Worm (Caenorhabditis elegans) whole organism, L2 larva: ENCODE measurements around the gene T16D1.1.

Experiments used
- C34F6.9 ChIP-seq: fragments of 150-350 bp; optimal IDR thresholded peaks from 2 replicates; lab custom pipeline; 2014; ENCODE audit warnings: missing biosample characterization, missing genetic modification characterization
- F13H6.1 ChIP-seq: sonication (generic microtip); optimal IDR thresholded peaks from 2 replicates; lab custom pipeline; 2016; ENCODE audit warnings: missing genetic modification characterization, missing compliant biosample characterization
- R02D3.7 ChIP-seq: fragments of 150-350 bp; optimal IDR thresholded peaks from 2 replicates; lab custom pipeline; 2014; ENCODE audit warnings: missing biosample characterization, missing genetic modification characterization
- ZK546.5 ChIP-seq: sonication (generic microtip); optimal IDR thresholded peaks from 2 replicates; lab custom pipeline; 2017; ENCODE audit warnings: missing biosample characterization, missing genetic modification characterization
- alr-1 ChIP-seq: fragments of 150-350 bp; optimal IDR thresholded peaks from 2 replicates; lab custom pipeline; 2014; ENCODE audit warnings: missing biosample characterization, missing genetic modification characterization
- ama-1 ChIP-seq: fragments of 150-350 bp; optimal IDR thresholded peaks from 2 replicates; lab custom pipeline; 2018; ENCODE audit warnings: inconsistent platforms
- blmp-1 ChIP-seq: sonication (generic microtip); optimal IDR thresholded peaks from 2 replicates; lab custom pipeline; 2017; ENCODE audit warnings: missing genetic modification characterization, mild to moderate bottlenecking, missing compliant biosample characterization, antibody characterized with exemption, moderate library complexity; ENCODE audit not compliant: insufficient read depth
- ceh-82 ChIP-seq: fragments of 150-350 bp; optimal IDR thresholded peaks from 2 replicates; lab custom pipeline; 2014; ENCODE audit warnings: missing biosample characterization, missing genetic modification characterization
- crh-2 ChIP-seq: sonication (generic microtip); optimal IDR thresholded peaks from 2 replicates; lab custom pipeline; 2017; ENCODE audit warnings: missing biosample characterization, missing genetic modification characterization
- dmd-4 ChIP-seq: sonication (generic microtip); optimal IDR thresholded peaks from 2 replicates; lab custom pipeline; 2017; ENCODE audit warnings: missing biosample characterization, missing genetic modification characterization
- egl-27 ChIP-seq: sonication (generic microtip); optimal IDR thresholded peaks from 3 replicates; lab custom pipeline; 2017; ENCODE audit warnings: missing biosample characterization, missing genetic modification reagents, missing genetic modification characterization
- elt-3 ChIP-seq: sonication (generic microtip); optimal IDR thresholded peaks from 2 replicates; lab custom pipeline; 2017; ENCODE audit warnings: missing biosample characterization, missing genetic modification characterization
- fos-1 ChIP-seq: fragments of 150-350 bp; optimal IDR thresholded peaks from 2 replicates; lab custom pipeline; 2014; ENCODE audit warnings: missing biosample characterization, missing genetic modification characterization
- gmeb-1 ChIP-seq: fragments of 150-350 bp; optimal IDR thresholded peaks from 2 replicates; lab custom pipeline; 2014; ENCODE audit warnings: missing biosample characterization, missing genetic modification characterization
- lin-13 ChIP-seq: fragments of 150-350 bp; optimal IDR thresholded peaks from 2 replicates; lab custom pipeline; 2014; ENCODE audit warnings: missing biosample characterization, missing genetic modification reagents, missing genetic modification characterization
- lin-39 ChIP-seq: fragments of 150-350 bp; optimal IDR thresholded peaks from 2 replicates; lab custom pipeline; 2014; ENCODE audit warnings: missing biosample characterization, missing genetic modification reagents, missing genetic modification characterization
- lsy-2 ChIP-seq, 2 experiments: fragments of 150-350 bp in 1 of 2; sonication (generic microtip) in 1 of 2; optimal IDR thresholded peaks; 2 replicates each; lab custom pipeline; 2014 to 2017; ENCODE audit warnings: missing biosample characterization in 2 of 2, missing genetic modification characterization in 2 of 2
- mab-5 ChIP-seq: fragments of 150-350 bp; optimal IDR thresholded peaks from 2 replicates; lab custom pipeline; 2014; ENCODE audit warnings: missing biosample characterization, missing genetic modification characterization
- mbf-1 ChIP-seq: sonication (generic microtip); optimal IDR thresholded peaks from 2 replicates; lab custom pipeline; 2017; ENCODE audit warnings: missing biosample characterization, missing genetic modification characterization
- mdl-1 ChIP-seq, 2 experiments: fragments of 150-350 bp in 1 of 2; sonication (generic microtip) in 1 of 2; optimal IDR thresholded peaks; 2 replicates each; lab custom pipeline; 2017; ENCODE audit warnings: missing biosample characterization in 2 of 2, missing genetic modification characterization in 2 of 2
- nhr-129 ChIP-seq: fragments of 150-350 bp; optimal IDR thresholded peaks from 2 replicates; lab custom pipeline; 2014; ENCODE audit warnings: missing biosample characterization, missing genetic modification characterization
- nhr-21 ChIP-seq: fragments of 150-350 bp; optimal IDR thresholded peaks from 2 replicates; lab custom pipeline; 2014; ENCODE audit warnings: missing biosample characterization, missing genetic modification characterization
- nhr-23 ChIP-seq: fragments of 150-350 bp; optimal IDR thresholded peaks from 2 replicates; lab custom pipeline; 2014; ENCODE audit warnings: missing biosample characterization, missing genetic modification reagents, missing genetic modification characterization
- nhr-25 ChIP-seq: fragments of 150-350 bp; sonication (generic microtip); optimal IDR thresholded peaks from 3 replicates; lab custom pipeline; 2014; ENCODE audit warnings: missing biosample characterization, missing genetic modification characterization
- nhr-6 ChIP-seq: fragments of 150-350 bp; optimal IDR thresholded peaks from 2 replicates; lab custom pipeline; 2014; ENCODE audit warnings: missing biosample characterization, missing genetic modification characterization
- nhr-77 ChIP-seq: fragments of 150-350 bp; optimal IDR thresholded peaks from 2 replicates; lab custom pipeline; 2014; ENCODE audit warnings: missing biosample characterization, missing genetic modification characterization
- sem-4 ChIP-seq: fragments of 150-350 bp; optimal IDR thresholded peaks from 2 replicates; lab custom pipeline; 2014; ENCODE audit warnings: missing biosample characterization, missing genetic modification reagents, missing genetic modification characterization
- skn-1 ChIP-seq: sonication (generic microtip); optimal IDR thresholded peaks from 2 replicates; lab custom pipeline; 2017; ENCODE audit warnings: missing biosample characterization, missing genetic modification characterization
- sma-3 ChIP-seq: sonication (generic microtip); optimal IDR thresholded peaks from 2 replicates; lab custom pipeline; 2016; ENCODE audit warnings: missing genetic modification reagents, missing genetic modification characterization, missing compliant biosample characterization
- sma-9 ChIP-seq, 2 experiments: fragments of 150-350 bp in 1 of 2; sonication (generic microtip) in 1 of 2; optimal IDR thresholded peaks; 2 replicates each; lab custom pipeline; 2014 to 2016; ENCODE audit warnings: missing genetic modification characterization in 2 of 2, mild to moderate bottlenecking in 1 of 2, missing biosample characterization in 1 of 2, missing compliant biosample characterization in 1 of 2, missing genetic modification reagents in 1 of 2, moderate library complexity in 1 of 2
- snpc-4 ChIP-seq: fragments of 150-350 bp; optimal IDR thresholded peaks from 2 replicates; lab custom pipeline; 2014; ENCODE audit warnings: missing biosample characterization, missing genetic modification characterization
- unc-55 ChIP-seq: fragments of 150-350 bp; sonication (generic microtip); optimal IDR thresholded peaks from 3 replicates; lab custom pipeline; 2014; ENCODE audit warnings: missing biosample characterization, missing genetic modification reagents, missing genetic modification characterization
- zag-1 ChIP-seq: fragments of 150-350 bp; optimal IDR thresholded peaks from 2 replicates; lab custom pipeline; 2014; ENCODE audit warnings: missing biosample characterization, missing genetic modification characterization
- ztf-1 ChIP-seq: fragments of 200-800 bp; sonication (Bioruptor generic); conservative IDR thresholded peaks from 2 replicates; pipeline ENCODE4 v1.3.6; 2022; ENCODE audit warnings: missing genetic modification characterization, missing compliant biosample characterization

Gene T16D1.1

ce11 chrII:5200987-5201582 lies 40.4 kb downstream of the T16D1.1 start:
- TF ChIP-seq sem-4 (tag; lab: Kevin White, UChicago) (no peak), nhr-6 (peak; percentile 51), gmeb-1 (no peak), blmp-1 (tag; lab: Kevin White, UChicago) (peak; percentile 29), fos-1 (tag; lab: Kevin White, UChicago) (peak; percentile 3), sma-9 (GFP tag; optimal IDR thresholded peaks at IDR 0.05; lab: Kevin White, UChicago) (peak; percentile 33), sma-9 (tag; optimal IDR thresholded peaks at IDR 0.05; lab: Kevin White, UChicago) (no peak), dmd-4 (tag; lab: Kevin White, UChicago) (peak; percentile 48), ama-1 (lab: Kevin White, UChicago) (peak; percentile 58), nhr-25 (tag; lab: Kevin White, UChicago) (no peak), R02D3.7 (tag; lab: Kevin White, UChicago) (no peak), F13H6.1 (tag; lab: Kevin White, UChicago) (peak; percentile 60), ceh-82 (tag; lab: Kevin White, UChicago) (no peak), sma-3 (no peak), unc-55 (GFP tag; lab: Kevin White, UChicago) (peak; percentile 49), snpc-4 (tag; lab: Kevin White, UChicago) (peak; percentile 6), C34F6.9 (peak; percentile 72), nhr-129 (peak; percentile 55), lin-13 (no peak), lsy-2 (tag; optimal IDR thresholded peaks at IDR 0.05; lab: Kevin White, UChicago) (peak in 1 of 2 experiments; percentile 72), mbf-1 (no peak)

- TF ChIP-seq snpc-4 (tag; lab: Kevin White, UChicago), result peak; percentile 90
These were observed 41.3 kb downstream of the T16D1.1 start for ce11 chrII:5200205-5200604.

- TF ChIP-seq skn-1 (tag; lab: Kevin White, UChicago) (no peak), nhr-21 (tag; lab: Kevin White, UChicago) (no peak), C34F6.9 (no peak)
These were observed 42.0 kb downstream of the T16D1.1 start, which contains the start of gene msp-50 for ce11 chrII:5199497-5199896. TSS of gene msp-50 (plus strand) at chrII:5199797.

ce11 chrII:5195504-5195903 lies 46.0 kb downstream of the T16D1.1 start, which contains the start of gene C34F11.5:
TSS of gene C34F11.5 (plus strand) at chrII:5195804.
- TF ChIP-seq C34F6.9, result no peak
- no peak for TF ChIP-seq ztf-1 (GFP tag; lab: Robert Waterston, UW)
- TF ChIP-seq sem-4 (tag; lab: Kevin White, UChicago), result no peak
- no peak for TF ChIP-seq nhr-6
- TF ChIP-seq lin-39 (tag; lab: Kevin White, UChicago), result no peak
- no peak for TF ChIP-seq nhr-25 (tag; lab: Kevin White, UChicago)
- TF ChIP-seq mdl-1 (tag; optimal IDR thresholded peaks at IDR 0.05; lab: Kevin White, UChicago), result no peak

- TF ChIP-seq ZK546.5 (tag; lab: Kevin White, UChicago) (no peak), R02D3.7 (tag; lab: Kevin White, UChicago) (no peak), gmeb-1 (no peak), sem-4 (tag; lab: Kevin White, UChicago) (no peak), nhr-23 (tag; lab: Kevin White, UChicago) (no peak), ama-1 (lab: Kevin White, UChicago) (no peak), zag-1 (no peak), snpc-4 (tag; lab: Kevin White, UChicago) (no peak), C34F6.9 (no peak), lin-13 (no peak), alr-1 (tag; lab: Kevin White, UChicago) (no peak), mdl-1 (tag; optimal IDR thresholded peaks at IDR 0.05; lab: Kevin White, UChicago) (no peak), nhr-77 (no peak), lin-39 (tag; lab: Kevin White, UChicago) (no peak)
These were observed 47.4 kb downstream of the T16D1.1 start, which contains the start of gene msp-49 for ce11 chrII:5194066-5194465. TSS of gene msp-49 (plus strand) at chrII:5194366.

ce11 chrII:5191766-5192165 lies 49.7 kb downstream of the T16D1.1 start:
- peak; percentile 44 for TF ChIP-seq sma-9 (GFP tag; optimal IDR thresholded peaks at IDR 0.05; lab: Kevin White, UChicago)
- no peak for TF ChIP-seq sma-9 (tag; optimal IDR thresholded peaks at IDR 0.05; lab: Kevin White, UChicago)
- TF ChIP-seq nhr-21 (tag; lab: Kevin White, UChicago), result no peak
- no peak for TF ChIP-seq nhr-77
- TF ChIP-seq sem-4 (tag; lab: Kevin White, UChicago), result no peak
- TF ChIP-seq mab-5 (tag; lab: Kevin White, UChicago), result no peak
- no peak for TF ChIP-seq crh-2 (tag; lab: Kevin White, UChicago)
- TF ChIP-seq F13H6.1 (tag; lab: Kevin White, UChicago), result peak; percentile 52
- TF ChIP-seq alr-1 (tag; lab: Kevin White, UChicago), result no peak
- no peak for TF ChIP-seq C34F6.9
- no peak for TF ChIP-seq snpc-4 (tag; lab: Kevin White, UChicago)
- no peak for TF ChIP-seq zag-1
- no peak for TF ChIP-seq elt-3
- peak; percentile 97 for TF ChIP-seq fos-1 (tag; lab: Kevin White, UChicago)
- TF ChIP-seq egl-27, result no peak
- TF ChIP-seq, all 48 proteins: peak for 3
